Fruit fly (Drosophila melanogaster) whole organism, embryonic: ENCODE measurements around the gene bwa.

Experiments used
- Adf1 ChIP-seq: fragments of 200-800 bp; sonication (Bioruptor generic); IDR thresholded peaks from 2 replicates; pipeline ENCODE4 v1.3.6; 2022; ENCODE audit warnings: missing biosample characterization, missing genetic modification characterization
- B-H2 ChIP-seq: fragments of 200-800 bp; sonication (Bioruptor generic); optimal IDR thresholded peaks from 2 replicates; lab custom pipeline; 2018; ENCODE audit warnings: missing biosample characterization, mild to moderate bottlenecking, missing genetic modification characterization
- CG10565 ChIP-seq: fragments of 200-800 bp; sonication (Bioruptor generic); optimal IDR thresholded peaks from 3 replicates; lab custom pipeline; 2016; ENCODE audit warnings: missing biosample characterization, mild to moderate bottlenecking, missing genetic modification characterization
- CG11560 ChIP-seq: fragments of 200-800 bp; sonication (Bioruptor generic); IDR thresholded peaks from 3 replicates; pipeline ENCODE4 v1.3.6; 2022; ENCODE audit warnings: missing biosample characterization, missing genetic modification characterization
- CG13296 ChIP-seq: fragments of 200-800 bp; sonication (Bioruptor generic); optimal IDR thresholded peaks from 3 replicates; lab custom pipeline; 2018; ENCODE audit warnings: missing biosample characterization, mild to moderate bottlenecking, missing genetic modification characterization
- CG14965 ChIP-seq: fragments of 200-800 bp; sonication (Bioruptor generic); optimal IDR thresholded peaks from 2 replicates; lab custom pipeline; 2016; ENCODE audit warnings: missing biosample characterization, missing genetic modification characterization, borderline replicate concordance
- CG17829 ChIP-seq: fragments of 200-800 bp; optimal IDR thresholded peaks from 2 replicates; lab custom pipeline; 2019; ENCODE audit warnings: missing biosample characterization, mild to moderate bottlenecking, missing genetic modification characterization, moderate library complexity
- CG17912 ChIP-seq: fragments of 200-800 bp; sonication (Bioruptor generic); optimal IDR thresholded peaks from 2 replicates; lab custom pipeline; 2018; ENCODE audit warnings: missing biosample characterization, mild to moderate bottlenecking, missing genetic modification characterization
- CG18262 ChIP-seq: fragments of 200-800 bp; optimal IDR thresholded peaks from 3 replicates; lab custom pipeline; 2019; ENCODE audit warnings: missing biosample characterization, mild to moderate bottlenecking, missing genetic modification characterization, moderate library complexity
- CG2678 ChIP-seq: fragments of 200-800 bp; sonication (Bioruptor generic); optimal IDR thresholded peaks from 3 replicates; lab custom pipeline; 2019; ENCODE audit warnings: missing biosample characterization, mild to moderate bottlenecking, missing genetic modification characterization, moderate library complexity
- CG30431 ChIP-seq: fragments of 200-800 bp; sonication (Bioruptor generic); optimal IDR thresholded peaks from 2 replicates; lab custom pipeline; 2017; ENCODE audit warnings: missing biosample characterization, missing genetic modification characterization
- CG32532 ChIP-seq: fragments of 200-800 bp; sonication (Bioruptor generic); IDR thresholded peaks from 2 replicates; pipeline ENCODE4 v1.3.6; 2022; ENCODE audit warnings: missing biosample characterization, missing genetic modification characterization
- CG3838 ChIP-seq: fragments of 200-800 bp; sonication (Bioruptor generic); optimal IDR thresholded peaks from 3 replicates; lab custom pipeline; 2016; ENCODE audit warnings: missing biosample characterization, missing genetic modification characterization
- CG3995 ChIP-seq: fragments of 200-800 bp; sonication (Bioruptor generic); optimal IDR thresholded peaks from 3 replicates; lab custom pipeline; 2016; ENCODE audit warnings: missing biosample characterization, missing genetic modification characterization
- CG42726 ChIP-seq: fragments of 200-800 bp; sonication (Bioruptor generic); IDR thresholded peaks from 2 replicates; pipeline ENCODE4 v1.3.6; 2022; ENCODE audit warnings: missing biosample characterization, missing genetic modification characterization; ENCODE audit not compliant: partially characterized antibody
- CG4404 ChIP-seq: fragments of 200-800 bp; sonication (Bioruptor generic); IDR thresholded peaks from 2 replicates; pipeline ENCODE4 v1.3.6; 2022; ENCODE audit warnings: missing biosample characterization, missing genetic modification characterization
- CG6854 ChIP-seq: fragments of 200-800 bp; sonication (Bioruptor generic); optimal IDR thresholded peaks from 3 replicates; lab custom pipeline; 2017; ENCODE audit warnings: missing biosample characterization, mild to moderate bottlenecking, missing genetic modification characterization
- CG7271 ChIP-seq: fragments of 200-800 bp; sonication (Bioruptor generic); optimal IDR thresholded peaks from 2 replicates; lab custom pipeline; 2018; ENCODE audit warnings: missing biosample characterization, mild to moderate bottlenecking, missing genetic modification characterization, moderate library complexity
- CG9609 ChIP-seq: fragments of 200-800 bp; sonication (Bioruptor generic); optimal IDR thresholded peaks from 3 replicates; lab custom pipeline; 2016; ENCODE audit warnings: missing biosample characterization, missing genetic modification characterization
- CG9876 ChIP-seq: fragments of 200-800 bp; sonication (Bioruptor generic); optimal IDR thresholded peaks from 2 replicates; lab custom pipeline; 2016; ENCODE audit warnings: missing biosample characterization, missing genetic modification characterization
- Dll ChIP-seq: fragments of 200-800 bp; sonication (Bioruptor generic); IDR thresholded peaks from 4 replicates; pipeline ENCODE4 v1.3.6; 2022; ENCODE audit warnings: missing biosample characterization, missing genetic modification characterization; ENCODE audit not compliant: partially characterized antibody
- Dref ChIP-seq: fragments of 200-800 bp; sonication (Bioruptor generic); IDR thresholded peaks from 2 replicates; pipeline ENCODE4 v1.3.6; 2022; ENCODE audit warnings: missing biosample characterization, missing genetic modification characterization
- Fer2 ChIP-seq: fragments of 200-800 bp; sonication (Bioruptor generic); optimal IDR thresholded peaks from 2 replicates; lab custom pipeline; 2018; ENCODE audit warnings: missing biosample characterization, mild to moderate bottlenecking, missing genetic modification characterization, moderate library complexity
- GATAe ChIP-seq: fragments of 200-800 bp; sonication (Bioruptor generic); conservative IDR thresholded peaks from 2 replicates; pipeline ENCODE4 v1.3.6; 2022; ENCODE audit warnings: missing biosample characterization, missing genetic modification characterization
- MBD-R2 ChIP-seq: fragments of 200-800 bp; sonication (Bioruptor generic); IDR thresholded peaks from 2 replicates; pipeline ENCODE4 v1.3.6; 2022; ENCODE audit warnings: missing biosample characterization, missing genetic modification characterization
- Max ChIP-seq: fragments of 200-800 bp; sonication (Bioruptor generic); optimal IDR thresholded peaks from 2 replicates; lab custom pipeline; 2016; ENCODE audit warnings: missing biosample characterization, mild to moderate bottlenecking, missing genetic modification characterization
- Oaz ChIP-seq: fragments of 200-800 bp; sonication (Bioruptor generic); IDR thresholded peaks from 2 replicates; pipeline ENCODE4 v1.3.6; 2022; ENCODE audit warnings: missing biosample characterization, missing genetic modification characterization
- Sin3A ChIP-seq: fragments of >200 bp; optimal IDR thresholded peaks from 2 replicates; lab custom pipeline; 2018
- Sry-β ChIP-seq: fragments of 200-800 bp; sonication (Bioruptor generic); optimal IDR thresholded peaks from 2 replicates; lab custom pipeline; 2018; ENCODE audit warnings: missing biosample characterization, mild to moderate bottlenecking, missing genetic modification characterization, moderate library complexity
- Tbp ChIP-seq: fragments of >200 bp; optimal IDR thresholded peaks from 2 replicates; lab custom pipeline; 2018; ENCODE audit warnings: missing biosample characterization, missing genetic modification characterization
- Usf ChIP-seq: fragments of 200-800 bp; sonication (Bioruptor generic); optimal IDR thresholded peaks from 2 replicates; lab custom pipeline; 2017; ENCODE audit warnings: missing genotype, missing biosample characterization, missing genetic modification characterization
- Xbp1 ChIP-seq: fragments of 200-800 bp; sonication (Bioruptor generic); optimal IDR thresholded peaks from 3 replicates; lab custom pipeline; 2016; ENCODE audit warnings: missing biosample characterization, mild to moderate bottlenecking, missing genetic modification characterization
- YL-1 ChIP-seq: fragments of 200-800 bp; sonication (Bioruptor generic); optimal IDR thresholded peaks from 3 replicates; lab custom pipeline; 2017; ENCODE audit warnings: missing biosample characterization, mild to moderate bottlenecking, missing genetic modification characterization
- ac ChIP-seq: fragments of 200-800 bp; sonication (Bioruptor generic); optimal IDR thresholded peaks from 3 replicates; lab custom pipeline; 2017; ENCODE audit warnings: missing biosample characterization, mild to moderate bottlenecking, missing genetic modification characterization
- bigmax ChIP-seq: fragments of 200-800 bp; sonication (Bioruptor generic); optimal IDR thresholded peaks from 2 replicates; lab custom pipeline; 2018; ENCODE audit warnings: missing biosample characterization, mild to moderate bottlenecking, missing genetic modification characterization
- chn ChIP-seq: fragments of 200-800 bp; sonication (Bioruptor generic); optimal IDR thresholded peaks from 2 replicates; lab custom pipeline; 2016; ENCODE audit warnings: missing biosample characterization, missing genetic modification characterization
- crp ChIP-seq, 2 experiments: fragments of 200-800 bp; sonication (Bioruptor generic); optimal IDR thresholded peaks; 2 replicates in 1 of 2; 3 replicates in 1 of 2; lab custom pipeline; 2017; ENCODE audit warnings: missing biosample characterization in 2 of 2, missing genetic modification characterization in 2 of 2, mild to moderate bottlenecking in 1 of 2, moderate library complexity in 1 of 2
- emc ChIP-seq: fragments of 200-800 bp; sonication (Bioruptor generic); optimal IDR thresholded peaks from 2 replicates; lab custom pipeline; 2016; ENCODE audit warnings: missing biosample characterization, missing genetic modification characterization
- fru ChIP-seq: fragments of >200 bp; optimal IDR thresholded peaks from 2 replicates; lab custom pipeline; 2017
- fu2 ChIP-seq: fragments of 200-800 bp; sonication (Bioruptor generic); optimal IDR thresholded peaks from 2 replicates; lab custom pipeline; 2016; ENCODE audit warnings: missing biosample characterization, missing genetic modification characterization
- jigr1 ChIP-seq: fragments of 200-800 bp; sonication (Bioruptor generic); IDR thresholded peaks from 3 replicates; pipeline ENCODE4 v1.3.6; 2022; ENCODE audit warnings: missing biosample characterization, missing genetic modification characterization
- kah ChIP-seq: fragments of 200-800 bp; sonication (Bioruptor generic); optimal IDR thresholded peaks from 2 replicates; lab custom pipeline; 2018; ENCODE audit warnings: missing biosample characterization, mild to moderate bottlenecking, missing genetic modification characterization
- pros ChIP-seq: fragments of 200-800 bp; sonication (Bioruptor generic); optimal IDR thresholded peaks from 3 replicates; lab custom pipeline; 2019; ENCODE audit warnings: missing biosample characterization, mild to moderate bottlenecking, missing genetic modification characterization, moderate library complexity
- pum ChIP-seq: fragments of 200-800 bp; sonication (Bioruptor generic); optimal IDR thresholded peaks from 2 replicates; lab custom pipeline; 2016; ENCODE audit warnings: missing biosample characterization, missing genetic modification characterization
- sd ChIP-seq: fragments of 200-800 bp; sonication (Bioruptor generic); optimal IDR thresholded peaks from 3 replicates; lab custom pipeline; 2018; ENCODE audit warnings: missing biosample characterization, mild to moderate bottlenecking, missing genetic modification characterization, moderate library complexity
- sens ChIP-seq: fragments of 200-800 bp; sonication (Bioruptor generic); peaks from one replicate; lab custom pipeline; 2016; ENCODE audit warnings: missing biosample characterization, missing genetic modification characterization
- sisA ChIP-seq: fragments of 200-800 bp; sonication (Bioruptor generic); IDR thresholded peaks from 2 replicates; pipeline ENCODE4 v1.3.6; 2022; ENCODE audit warnings: missing biosample characterization, missing genetic modification characterization
- tx ChIP-seq: fragments of 200-800 bp; sonication (Bioruptor generic); optimal IDR thresholded peaks from 2 replicates; lab custom pipeline; 2016; ENCODE audit warnings: missing biosample characterization, missing genetic modification characterization
- usp ChIP-seq: fragments of >200 bp; optimal IDR thresholded peaks from 2 replicates; lab custom pipeline; 2017; ENCODE audit warnings: missing biosample characterization, missing genetic modification characterization
- zen2 ChIP-seq: fragments of 200-800 bp; sonication (Bioruptor generic); IDR thresholded peaks from 3 replicates; pipeline ENCODE4 v1.3.6; 2022; ENCODE audit warnings: missing biosample characterization, missing genetic modification characterization; ENCODE audit not compliant: partially characterized antibody
- zfh2 ChIP-seq: fragments of 200-800 bp; sonication (Bioruptor generic); optimal IDR thresholded peaks from 2 replicates; lab custom pipeline; 2016; ENCODE audit warnings: missing biosample characterization, missing genetic modification characterization

bwa gene

DNA sequence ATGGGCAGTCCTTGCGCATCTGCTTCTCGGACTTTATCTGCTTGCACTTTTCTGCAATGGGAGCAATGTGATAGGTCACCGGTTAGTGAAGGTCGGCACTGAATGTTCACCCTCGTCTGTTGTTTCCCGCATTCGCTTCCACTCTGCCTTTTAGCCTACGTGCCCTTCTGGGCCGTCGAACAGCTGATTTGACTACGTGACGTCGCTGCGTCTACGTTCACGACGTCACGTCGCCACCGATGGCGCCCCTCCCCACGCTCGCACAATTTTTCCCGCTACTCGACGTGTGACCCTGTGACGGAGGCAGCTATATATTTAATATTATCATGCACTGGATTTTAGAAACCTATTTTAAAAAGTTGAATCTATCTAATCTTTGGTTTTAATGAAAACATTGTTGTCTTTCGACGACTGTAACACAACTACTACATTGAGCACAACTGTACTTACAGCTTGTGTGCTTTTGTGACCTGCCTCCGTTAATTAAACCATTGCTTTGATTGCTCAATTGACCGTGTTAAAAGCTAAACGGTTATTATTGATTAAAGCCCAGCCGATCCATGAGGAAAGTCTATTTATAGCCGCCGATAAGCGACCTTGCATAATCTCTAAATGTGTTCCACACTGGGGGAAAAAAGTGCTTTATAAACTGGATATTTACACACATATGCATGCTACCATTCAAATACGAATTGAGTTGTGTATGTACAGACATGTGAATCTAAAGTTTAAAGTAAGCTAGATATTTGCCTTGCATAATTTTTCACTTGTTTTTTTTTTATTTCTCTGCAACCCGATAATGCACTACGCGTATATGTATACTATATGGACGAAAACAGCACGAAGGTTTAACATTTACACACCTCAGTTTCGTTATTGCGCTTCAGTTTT is 17.0 kb downstream of the bwa start (continued):
- no peak for TF ChIP-seq YL-1
- TF ChIP-seq sd (tag; lab: Kevin White, UChicago): no peak
- TF ChIP-seq bigmax: no peak
- no peak for TF ChIP-seq Sin3A
- TF ChIP-seq Dll: no peak
- no peak for TF ChIP-seq MBD-R2
- no peak for TF ChIP-seq CG18262 (tag; lab: Kevin White, UChicago)
- TF ChIP-seq Usf (GFP tag; lab: Kevin White, UChicago): no peak
- no peak for TF ChIP-seq jigr1 (GFP tag; lab: Robert Waterston, UW)
- no peak for TF ChIP-seq Sry-β (GFP tag; lab: Kevin White, UChicago)
- TF ChIP-seq CG3995 (GFP tag; lab: Kevin White, UChicago): no peak
- no peak for TF ChIP-seq CG4404 (GFP tag; lab: Robert Waterston, UW)
- TF ChIP-seq CG42726 (GFP tag; lab: Robert Waterston, UW): no peak
- peak in 1 of 2 experiments; percentile 68 for TF ChIP-seq crp (GFP tag; optimal IDR thresholded peaks at IDR 0.05; lab: Kevin White, UChicago)
- no peak for TF ChIP-seq B-H2 (GFP tag; lab: Kevin White, UChicago)
- TF ChIP-seq CG9876: no peak
- TF ChIP-seq CG30431 (GFP tag; lab: Kevin White, UChicago): no peak
- no peak for TF ChIP-seq pum (GFP tag; lab: Kevin White, UChicago)
- TF ChIP-seq CG17829: no peak
- TF ChIP-seq CG3838 (GFP tag; lab: Kevin White, UChicago): no peak
- no peak for TF ChIP-seq Dref (GFP tag; lab: Robert Waterston, UW)
- TF ChIP-seq Tbp: no peak
- TF ChIP-seq CG17912: peak; percentile 2
- no peak for TF ChIP-seq zfh2 (GFP tag; lab: Kevin White, UChicago)
- no peak for TF ChIP-seq ac (GFP tag; lab: Kevin White, UChicago)
- no peak for TF ChIP-seq CG11560 (tag; lab: Robert Waterston, UW)
- no peak for TF ChIP-seq GATAe (GFP tag; lab: Robert Waterston, UW)
- no peak for TF ChIP-seq usp (GFP tag; lab: Kevin White, UChicago)
- TF ChIP-seq CG10565 (GFP tag; lab: Kevin White, UChicago): no peak
- no peak for TF ChIP-seq fru (lab: Kevin White, UChicago)
- TF ChIP-seq Xbp1 (GFP tag; lab: Kevin White, UChicago): no peak
- no peak for TF ChIP-seq zen2 (GFP tag; lab: Robert Waterston, UW)
- peak; percentile 9 for TF ChIP-seq CG6854 (GFP tag; lab: Kevin White, UChicago)
- TF ChIP-seq CG14965 (GFP tag; lab: Kevin White, UChicago): no peak
- TF ChIP-seq tx (GFP tag; lab: Kevin White, UChicago): no peak
- TF ChIP-seq kah (GFP tag; lab: Kevin White, UChicago): no peak
- TF ChIP-seq CG32532: 0 out of 2 replicates have a peak, but pooled peaks have one; percentile 15
- peak; percentile 6 for TF ChIP-seq CG2678 (tag; lab: Kevin White, UChicago)
- TF ChIP-seq CG9609 (GFP tag; lab: Kevin White, UChicago): no peak
- no peak for TF ChIP-seq CG13296 (GFP tag; lab: Kevin White, UChicago)
- no peak for TF ChIP-seq chn (GFP tag; lab: Kevin White, UChicago)
- peak; percentile 71 for TF ChIP-seq sens (GFP tag; lab: Kevin White, UChicago)
- TF ChIP-seq CG7271 (tag; lab: Kevin White, UChicago): no peak
- no peak for TF ChIP-seq sisA (GFP tag; lab: Robert Waterston, UW)
- no peak for TF ChIP-seq emc (GFP tag; lab: Kevin White, UChicago)
- TF ChIP-seq fu2 (GFP tag; lab: Kevin White, UChicago): no peak
- TF ChIP-seq pros (GFP tag; lab: Kevin White, UChicago): no peak
- TF ChIP-seq Max (GFP tag; lab: Kevin White, UChicago): no peak
- TF ChIP-seq Adf1: peak; percentile 27; the same call in 1 of the 2 replicates
- TF ChIP-seq Oaz (GFP tag; lab: Robert Waterston, UW): no peak
- no peak for TF ChIP-seq Fer2
